Worm (Caenorhabditis elegans): ENCODE data around the gene T26G10.5.

The T26G10.5 gene

DNA sequence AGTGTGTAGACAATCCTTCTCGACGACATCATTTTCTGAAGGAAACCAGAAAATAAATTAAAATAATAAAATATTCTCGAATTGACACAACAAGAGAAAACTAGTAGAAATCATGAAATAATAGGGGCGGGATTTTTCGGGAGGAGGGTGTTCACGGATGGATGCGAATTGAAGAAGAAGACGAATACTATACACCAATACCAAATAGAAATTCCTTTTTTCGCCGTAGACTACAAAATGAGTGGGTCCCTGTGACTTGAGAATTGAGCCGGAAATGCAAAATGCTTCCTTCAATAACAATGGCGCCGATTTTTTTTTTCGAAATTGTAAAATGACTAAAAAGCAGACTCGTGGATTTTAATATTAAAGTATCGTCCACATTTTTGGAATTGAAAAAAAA is 25.2 kb downstream of the T26G10.5 start, which contains the start of gene nlp-48:
Gene nlp-48 (minus strand): TSS at position 101 of the 400 bp plus-strand sequence.
- TF ChIP-seq nhr-237 (tag; optimal IDR thresholded peaks at IDR 0.05), result no peak
- TF ChIP-seq unc-39 (tag; optimal IDR thresholded peaks at IDR 0.05), result no peak

- TF ChIP-seq nhr-23 (tag; optimal IDR thresholded peaks at IDR 0.05), result peak; percentile 38
- no peak for TF ChIP-seq unc-39 (tag; optimal IDR thresholded peaks at IDR 0.05)
- TF ChIP-seq lin-15B (tag; optimal IDR thresholded peaks at IDR 0.05), result peak; percentile 46
- TF ChIP-seq pqm-1 (tag; optimal IDR thresholded peaks at IDR 0.05), result no peak
- peak; percentile 35 for TF ChIP-seq snpc-4 (tag; optimal IDR thresholded peaks at IDR 0.05)
- TF ChIP-seq ceh-28 (tag; optimal IDR thresholded peaks at IDR 0.05), result no peak
- TF ChIP-seq nfya-1 (tag; optimal IDR thresholded peaks at IDR 0.05; ENCODE audit: insufficient read depth), result peak; percentile 53
- TF ChIP-seq pha-4 (tag; optimal IDR thresholded peaks at IDR 0.05), result peak; percentile 47
- TF ChIP-seq fkh-2 (tag; optimal IDR thresholded peaks at IDR 0.05), result no peak
- peak; percentile 29 for TF ChIP-seq skn-1 (tag; optimal IDR thresholded peaks at IDR 0.05)
- peak; percentile 36 for TF ChIP-seq hmg-11 (tag; optimal IDR thresholded peaks at IDR 0.05)
Measured at ce11 chrIII:9393114-9393780, 33.0 kb downstream of the T26G10.5 start, which contains the start of the genes gpr-2 and rgr-1. Gene gpr-2, minus strand, starts transcription at chrIII:9393164. Gene rgr-1, plus strand, starts transcription at chrIII:9393730.

ce11 chrIII:9390924-9391323 is 35.3 kb downstream of the T26G10.5 start:
- TF ChIP-seq mdl-1 (tag; optimal IDR thresholded peaks at IDR 0.05) (peak; percentile 2), nfya-1 (tag; optimal IDR thresholded peaks at IDR 0.05; ENCODE audit: insufficient read depth) (peak; percentile 34), ceh-9 (tag; optimal IDR thresholded peaks at IDR 0.05) (no peak), egl-5 (tag; optimal IDR thresholded peaks at IDR 0.05) (no peak), ceh-82 (tag; optimal IDR thresholded peaks at IDR 0.05) (no peak), nhr-23 (tag; optimal IDR thresholded peaks at IDR 0.05) (no peak), lin-39 (tag; optimal IDR thresholded peaks at IDR 0.05) (peak; percentile 9), jun-1 (tag; optimal IDR thresholded peaks at IDR 0.05) (no peak), egl-27 (tag; optimal IDR thresholded peaks at IDR 0.05) (no peak)

ce11 chrIII:9390007-9390406 is 36.2 kb downstream of the T26G10.5 start, which contains the start of gene slc-17.2:
Gene slc-17.2, minus strand, starts transcription at chrIII:9390107.
- TF ChIP-seq fkh-10 (GFP tag; optimal IDR thresholded peaks at IDR 0.05), result peak; percentile 7
- TF ChIP-seq tbx-2 (tag; optimal IDR thresholded peaks at IDR 0.05), result no peak
- TF ChIP-seq pha-4 (tag; optimal IDR thresholded peaks at IDR 0.05), result no peak

DNA sequence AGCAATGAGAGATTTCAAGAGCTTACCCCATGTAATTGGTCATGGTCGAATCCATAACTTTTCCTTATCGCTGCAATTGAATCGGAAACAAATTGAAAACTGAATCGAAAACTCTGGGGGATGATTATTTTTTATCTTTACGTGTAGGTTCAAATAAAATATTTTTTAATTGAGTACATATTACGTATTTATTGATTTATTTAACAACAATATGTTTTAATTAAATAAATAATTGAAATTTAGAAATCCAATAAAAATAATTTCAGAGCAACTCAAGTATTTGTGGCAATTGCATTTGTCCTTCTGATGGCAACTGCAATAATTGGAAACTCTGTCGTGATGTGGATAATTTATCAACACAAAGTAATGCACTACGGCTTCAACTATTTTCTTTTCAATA is 40.7 kb downstream of the T26G10.5 start, which contains the start of gene C38C10.3:
Gene C38C10.3 (minus strand): TSS at position 101 of the 400 bp plus-strand sequence.
- TF ChIP-seq lin-15B (tag; optimal IDR thresholded peaks at IDR 0.05), result no peak
- TF ChIP-seq fkh-10 (GFP tag; optimal IDR thresholded peaks at IDR 0.05), result no peak
- no peak for TF ChIP-seq mml-1 (tag; optimal IDR thresholded peaks at IDR 0.05)
- no peak for TF ChIP-seq fos-1 (tag; optimal IDR thresholded peaks at IDR 0.05)
- no peak for TF ChIP-seq R02D3.7 (tag; optimal IDR thresholded peaks at IDR 0.05)
- no peak for TF ChIP-seq daf-12 (tag; optimal IDR thresholded peaks at IDR 0.05)

DNA sequence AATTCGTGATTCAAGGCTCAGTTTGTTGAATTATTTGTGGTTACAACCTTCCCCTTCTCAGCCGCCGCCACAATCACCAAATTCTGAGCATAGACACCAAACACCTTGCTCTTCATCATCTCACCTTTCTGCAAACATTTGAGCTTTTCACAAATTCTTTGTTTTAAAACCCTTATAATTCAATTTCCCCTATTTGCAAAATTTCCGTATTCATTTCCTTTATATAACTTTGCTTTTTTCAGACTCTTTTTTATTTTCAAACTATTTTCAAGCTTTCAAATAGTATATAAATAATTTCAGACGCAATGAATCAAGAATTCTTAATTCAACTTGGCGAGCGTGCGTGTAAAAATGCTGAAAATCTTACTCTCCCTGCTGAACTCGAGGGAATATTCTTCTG is 42.7 kb downstream of the T26G10.5 start, which contains the start of gene tkr-1:
Gene tkr-1 (plus strand): TSS at position 301 of the 400 bp plus-strand sequence.
- TF ChIP-seq eor-1 (tag; optimal IDR thresholded peaks at IDR 0.05) (no peak), snpc-4 (tag; optimal IDR thresholded peaks at IDR 0.05) (no peak), egl-5 (tag; optimal IDR thresholded peaks at IDR 0.05) (no peak), lin-15B (tag; optimal IDR thresholded peaks at IDR 0.05) (no peak), nhr-12 (tag; optimal IDR thresholded peaks at IDR 0.05) (no peak), unc-39 (tag; optimal IDR thresholded peaks at IDR 0.05) (no peak)

ce11 chrIII:9376701-9377100 is 49.5 kb downstream of the T26G10.5 start:
- TF ChIP-seq mdl-1 (tag; optimal IDR thresholded peaks at IDR 0.05) (no peak), tbx-2 (tag; optimal IDR thresholded peaks at IDR 0.05) (no peak), lin-39 (tag; optimal IDR thresholded peaks at IDR 0.05) (no peak), ama-1 (optimal IDR thresholded peaks at IDR 0.05) (no peak), fkh-2 (tag; optimal IDR thresholded peaks at IDR 0.05) (no peak), fos-1 (tag; optimal IDR thresholded peaks at IDR 0.05) (no peak), ceh-9 (tag; optimal IDR thresholded peaks at IDR 0.05) (no peak), nhr-67 (tag; optimal IDR thresholded peaks at IDR 0.05) (no peak), ceh-16 (tag; optimal IDR thresholded peaks at IDR 0.05) (no peak), ZK546.5 (tag; optimal IDR thresholded peaks at IDR 0.05) (no peak), pqm-1 (tag; optimal IDR thresholded peaks at IDR 0.05) (no peak), mml-1 (tag; optimal IDR thresholded peaks at IDR 0.05) (no peak), R02D3.7 (tag; optimal IDR thresholded peaks at IDR 0.05) (no peak), pha-4 (tag; optimal IDR thresholded peaks at IDR 0.05) (no peak), nhr-28 (tag; optimal IDR thresholded peaks at IDR 0.05) (no peak), nhr-43 (tag; optimal IDR thresholded peaks at IDR 0.05; ENCODE audit: poor library complexity, severe bottlenecking) (no peak), eor-1 (tag; optimal IDR thresholded peaks at IDR 0.05) (no peak), lin-15B (tag; optimal IDR thresholded peaks at IDR 0.05) (no peak)
